Worm (Caenorhabditis elegans): ENCODE data around the gene K09G1.2.

DNA sequence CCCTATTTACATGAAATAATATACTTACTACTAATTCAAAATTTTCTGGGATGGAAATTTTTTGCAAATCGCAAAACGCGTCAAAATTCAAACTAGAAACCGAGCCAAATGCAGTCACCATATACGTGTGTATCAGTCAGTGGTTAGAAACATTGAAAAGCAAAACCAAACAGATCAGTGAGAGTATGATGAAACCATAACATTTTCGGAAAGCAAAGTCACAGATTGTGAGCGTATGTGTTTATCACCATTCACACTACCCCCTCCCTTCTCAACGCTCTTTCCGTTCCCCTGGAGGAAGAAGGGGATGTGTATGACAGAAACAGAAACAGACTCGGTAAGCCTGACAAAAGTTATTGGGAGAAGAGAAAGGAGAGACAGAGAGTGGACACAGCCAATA, 18.7 kb upstream of the K09G1.2 start:
- TF ChIP-seq dao-5 (tag; optimal IDR thresholded peaks at IDR 0.05) (no peak), him-1 (tag; optimal IDR thresholded peaks at IDR 0.05) (no peak)

All from whole organism, L4/young adult.